Worm (Caenorhabditis elegans): ENCODE data around the gene nep-9.

The nep-9 gene

ce11 chrII:3444280-3444679 lies 45.2 kb upstream of the nep-9 start, which contains the start of gene C16C8.4:
Gene C16C8.4 (minus strand): TSS chrII:3444380.
- TF ChIP-seq unc-39 (tag; optimal IDR thresholded peaks at IDR 0.05) (no peak), pqm-1 (tag; optimal IDR thresholded peaks at IDR 0.05) (no peak), nhr-12 (tag; optimal IDR thresholded peaks at IDR 0.05) (no peak), zag-1 (tag; optimal IDR thresholded peaks at IDR 0.05) (no peak), tbx-2 (tag; optimal IDR thresholded peaks at IDR 0.05) (no peak), ceh-16 (tag; optimal IDR thresholded peaks at IDR 0.05) (no peak), elt-2 (tag; optimal IDR thresholded peaks at IDR 0.05) (no peak), elt-3 (tag; optimal IDR thresholded peaks at IDR 0.05) (no peak)

- no peak for TF ChIP-seq fkh-10 (GFP tag; optimal IDR thresholded peaks at IDR 0.05)
Observed at ce11 chrII:3443154-3443553, 44.0 kb upstream of the nep-9 start, which contains the start of gene C16C8.22. Gene C16C8.22 (minus strand): TSS chrII:3443254.

ce11 chrII:3441377-3441776 lies 42.3 kb upstream of the nep-9 start, which contains the start of gene C16C8.27:
Gene C16C8.27 (plus strand): TSS chrII:3441677.
- TF ChIP-seq nfya-1 (tag; optimal IDR thresholded peaks at IDR 0.05; ENCODE audit: insufficient read depth) (no peak), nhr-43 (tag; optimal IDR thresholded peaks at IDR 0.05; ENCODE audit: poor library complexity, severe bottlenecking) (no peak), lin-15B (tag; optimal IDR thresholded peaks at IDR 0.05) (no peak), ztf-4 (tag; optimal IDR thresholded peaks at IDR 0.05) (no peak), jun-1 (tag; optimal IDR thresholded peaks at IDR 0.05) (no peak), fos-1 (tag; optimal IDR thresholded peaks at IDR 0.05) (no peak), aly-2 (tag; optimal IDR thresholded peaks at IDR 0.05) (no peak), nhr-67 (tag; optimal IDR thresholded peaks at IDR 0.05) (no peak), pha-4 (tag; optimal IDR thresholded peaks at IDR 0.05) (no peak), ama-1 (optimal IDR thresholded peaks at IDR 0.05) (no peak), sea-2 (GFP tag; optimal IDR thresholded peaks at IDR 0.05) (no peak), ceh-9 (tag; optimal IDR thresholded peaks at IDR 0.05) (no peak), egl-5 (tag; optimal IDR thresholded peaks at IDR 0.05) (no peak), unc-39 (tag; optimal IDR thresholded peaks at IDR 0.05) (no peak), elt-2 (tag; optimal IDR thresholded peaks at IDR 0.05) (no peak), eor-1 (tag; optimal IDR thresholded peaks at IDR 0.05) (no peak), mml-1 (tag; optimal IDR thresholded peaks at IDR 0.05) (no peak), egl-27 (tag; optimal IDR thresholded peaks at IDR 0.05) (no peak), nhr-11 (tag; optimal IDR thresholded peaks at IDR 0.05) (no peak)

- no peak for TF ChIP-seq fos-1 (tag; optimal IDR thresholded peaks at IDR 0.05)
- TF ChIP-seq nhr-77 (tag; optimal IDR thresholded peaks at IDR 0.05) = no peak
- TF ChIP-seq nfya-1 (tag; optimal IDR thresholded peaks at IDR 0.05; ENCODE audit: insufficient read depth) = no peak
- TF ChIP-seq ztf-11 (tag; optimal IDR thresholded peaks at IDR 0.05) = no peak
- no peak for TF ChIP-seq lsy-12 (tag; optimal IDR thresholded peaks at IDR 0.05)
- no peak for TF ChIP-seq ztf-4 (tag; optimal IDR thresholded peaks at IDR 0.05)
- no peak for TF ChIP-seq egl-27 (tag; optimal IDR thresholded peaks at IDR 0.05)
- TF ChIP-seq zag-1 (tag; optimal IDR thresholded peaks at IDR 0.05) = no peak
- TF ChIP-seq elt-3 (tag; optimal IDR thresholded peaks at IDR 0.05) = no peak
- TF ChIP-seq ceh-16 (tag; optimal IDR thresholded peaks at IDR 0.05) = no peak
- TF ChIP-seq skn-1 (tag; optimal IDR thresholded peaks at IDR 0.05) = no peak
- no peak for TF ChIP-seq sea-2 (GFP tag; optimal IDR thresholded peaks at IDR 0.05)
- no peak for TF ChIP-seq pha-4 (tag; optimal IDR thresholded peaks at IDR 0.05)
- TF ChIP-seq tbx-2 (tag; optimal IDR thresholded peaks at IDR 0.05) = no peak
- TF ChIP-seq daf-12 (tag; optimal IDR thresholded peaks at IDR 0.05) = no peak
- TF ChIP-seq egl-5 (tag; optimal IDR thresholded peaks at IDR 0.05) = no peak
- no peak for TF ChIP-seq pqm-1 (tag; optimal IDR thresholded peaks at IDR 0.05)
- no peak for TF ChIP-seq nhr-25 (tag; optimal IDR thresholded peaks at IDR 0.05)
- TF ChIP-seq nhr-237 (tag; optimal IDR thresholded peaks at IDR 0.05) = no peak
Observed at ce11 chrII:3440641-3440926, 41.5 kb upstream of the nep-9 start, which contains the start of gene C16C8.17. Gene C16C8.17 (plus strand): TSS chrII:3440827.

- TF ChIP-seq elt-1 (tag; optimal IDR thresholded peaks at IDR 0.05) (no peak), elt-2 (tag; optimal IDR thresholded peaks at IDR 0.05) (peak; percentile 89), lsy-12 (tag; optimal IDR thresholded peaks at IDR 0.05) (no peak), ceh-16 (tag; optimal IDR thresholded peaks at IDR 0.05) (no peak), snpc-4 (tag; optimal IDR thresholded peaks at IDR 0.05) (peak; percentile 57), pqm-1 (tag; optimal IDR thresholded peaks at IDR 0.05) (peak; percentile 57)
Observed at ce11 chrII:3439842-3440640, 40.9 kb upstream of the nep-9 start.

Measured in whole organism, L3 larva.